Fruit fly (Drosophila melanogaster): ENCODE measurements around the gene CG5217.

DNA sequence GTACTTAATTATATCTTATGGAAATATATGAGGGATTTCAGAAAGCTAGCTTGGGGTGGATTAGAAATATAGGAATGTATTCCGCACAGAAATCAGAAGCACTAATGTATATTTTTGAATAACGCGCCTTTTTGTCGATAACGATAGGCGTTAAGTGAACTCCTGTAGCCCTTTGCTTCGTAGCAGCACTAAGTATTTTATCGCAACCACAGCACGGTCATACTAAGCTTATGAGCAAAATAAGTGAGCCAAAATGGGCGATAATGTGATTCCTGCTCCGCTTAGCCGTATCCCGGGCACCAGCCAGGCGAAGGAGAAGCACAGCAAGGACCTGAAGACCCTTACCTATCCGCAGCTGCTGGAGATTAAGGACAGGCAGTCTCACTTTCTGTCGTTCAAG, 18.7 kb downstream of the CG5217 start, which contains the start of the genes CG5250 and Polr2M:
- TF ChIP-seq dmrt99B (tag; optimal IDR thresholded peaks at IDR 0.05) (no peak), CG2712 (tag; optimal IDR thresholded peaks at IDR 0.05) (no peak), phol (tag; optimal IDR thresholded peaks at IDR 0.05) (peak; percentile 7), wek (GFP tag; optimal IDR thresholded peaks at IDR 0.05) (no peak), az2 (GFP tag; optimal IDR thresholded peaks at IDR 0.05) (no peak)

Data from whole organism, embryonic.